Fruit fly (Drosophila melanogaster): ENCODE data around the gene CG3345.

CG3345 gene

DNA sequence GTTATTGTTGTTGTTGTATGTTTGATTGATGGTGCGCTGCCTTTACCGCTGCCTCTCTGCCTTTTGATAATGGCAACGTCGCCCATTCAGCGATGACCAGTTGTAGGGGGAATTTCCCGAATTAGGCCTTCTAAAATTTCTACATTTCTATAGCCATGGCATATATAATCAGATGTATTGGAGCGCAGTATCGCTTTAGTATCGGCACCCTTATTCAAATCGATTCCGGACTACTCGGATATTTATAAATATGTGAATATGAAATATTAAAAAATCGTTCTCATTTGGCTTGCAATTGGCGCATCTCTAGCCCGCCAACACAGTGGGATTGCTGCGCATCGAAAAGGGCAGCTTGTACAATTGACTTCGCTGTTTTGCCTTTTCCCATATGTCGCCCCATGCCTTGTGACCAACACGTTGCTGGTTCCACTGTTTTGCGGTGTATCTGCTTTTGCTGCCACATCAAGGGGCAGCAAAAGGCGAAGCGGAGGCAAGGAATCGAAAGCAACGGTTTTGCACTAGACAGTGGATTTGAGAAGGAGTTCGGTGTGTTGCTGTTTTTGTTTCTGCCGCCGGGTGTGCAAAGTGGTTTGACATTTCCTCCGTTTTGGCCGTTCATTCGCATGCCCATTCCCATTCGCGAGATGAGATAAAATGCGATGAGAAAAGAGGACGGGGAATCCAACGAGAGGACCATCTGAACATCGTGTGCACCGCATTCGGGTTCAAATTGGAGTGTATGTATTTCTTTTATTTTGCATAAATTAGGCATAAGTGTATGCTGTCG, 44.1 kb upstream of the CG3345 start (continued):
- no peak for TF ChIP-seq Camta (GFP tag; optimal IDR thresholded peaks at IDR 0.05)
- peak; percentile 52 for TF ChIP-seq sug (tag; optimal IDR thresholded peaks at IDR 0.05)
- TF ChIP-seq CG12071 (GFP tag; optimal IDR thresholded peaks at IDR 0.05), result no peak
- TF ChIP-seq CG10147 (GFP tag; optimal IDR thresholded peaks at IDR 0.05), result no peak
- no peak for TF ChIP-seq trem (tag; optimal IDR thresholded peaks at IDR 0.05)
- peak; percentile 16 for TF ChIP-seq da (GFP tag; optimal IDR thresholded peaks at IDR 0.05)
- peak; percentile 37 for TF ChIP-seq B-H2 (GFP tag; optimal IDR thresholded peaks at IDR 0.05)
- 0 out of 3 replicates have a peak, but pooled peaks have one; percentile 13 for TF ChIP-seq CG2889 (GFP tag; IDR thresholded peaks at IDR 0.05)
- peak; percentile 38 for TF ChIP-seq Bdp1 (GFP tag; optimal IDR thresholded peaks at IDR 0.05)
- peak; percentile 4 for TF ChIP-seq Atf-2 (GFP tag; optimal IDR thresholded peaks at IDR 0.05)
- no peak for TF ChIP-seq CG33557 (GFP tag; optimal IDR thresholded peaks at IDR 0.05)
- peak; percentile 68 for TF ChIP-seq cwo (GFP tag; optimal IDR thresholded peaks at IDR 0.05)
- TF ChIP-seq CG18619 (GFP tag; optimal IDR thresholded peaks at IDR 0.05), result peak; percentile 71
- no peak for TF ChIP-seq abd-A (tag; optimal IDR thresholded peaks at IDR 0.05)
- no peak; the same call in 2 of the 3 replicates for TF ChIP-seq CG34422 (GFP tag; IDR thresholded peaks at IDR 0.05)
- TF ChIP-seq Dek (tag; optimal IDR thresholded peaks at IDR 0.05), result peak; percentile 57
- peak; percentile 56 for TF ChIP-seq CG32767 (GFP tag; IDR thresholded peaks at IDR 0.05)
- 0 out of 2 replicates have a peak, but pooled peaks have one; percentile 19 for TF ChIP-seq CG7372 (GFP tag; IDR thresholded peaks at IDR 0.05)
- TF ChIP-seq CG12299 (tag; optimal IDR thresholded peaks at IDR 0.05), result peak; percentile 27
- peak; percentile 8 for TF ChIP-seq slp2 (GFP tag; optimal IDR thresholded peaks at IDR 0.05)
- no peak for TF ChIP-seq sens-2 (GFP tag; IDR thresholded peaks at IDR 0.05)
- peak; percentile 77 for TF ChIP-seq Deaf1 (tag; optimal IDR thresholded peaks at IDR 0.05)
- peak; percentile 70 for TF ChIP-seq CG9727 (GFP tag; optimal IDR thresholded peaks at IDR 0.05)
- no peak; the same call in none of the 2 replicates for TF ChIP-seq lmd (GFP tag; IDR thresholded peaks at IDR 0.05)
- TF ChIP-seq CG13624 (GFP tag; optimal IDR thresholded peaks at IDR 0.05), result peak; percentile 32
- TF ChIP-seq Gug (GFP tag; IDR thresholded peaks at IDR 0.05), result peak; percentile 82
- TF ChIP-seq pros (GFP tag; optimal IDR thresholded peaks at IDR 0.05), result no peak
- no peak for TF ChIP-seq bigmax (GFP tag; optimal IDR thresholded peaks at IDR 0.05)
- peak; percentile 27 for TF ChIP-seq CG7786 (GFP tag; optimal IDR thresholded peaks at IDR 0.05)
- no peak for TF ChIP-seq sc (optimal IDR thresholded peaks at IDR 0.05)
- no peak for TF ChIP-seq sc (GFP tag; optimal IDR thresholded peaks at IDR 0.05)
- TF ChIP-seq Nf-YA (GFP tag; IDR thresholded peaks at IDR 0.05), result 0 out of 2 replicates have a peak, but pooled peaks have one; percentile 22
- TF ChIP-seq nerfin-1 (tag; optimal IDR thresholded peaks at IDR 0.05), result peak; percentile 17
- TF ChIP-seq gt (GFP tag; IDR thresholded peaks at IDR 0.05), result no peak
- TF ChIP-seq sna (GFP tag; IDR thresholded peaks at IDR 0.05; ENCODE audit: partially characterized antibody), result no peak
- peak; percentile 19 for TF ChIP-seq CG16815 (GFP tag; optimal IDR thresholded peaks at IDR 0.05)
- TF ChIP-seq Sox100B (GFP tag; optimal IDR thresholded peaks at IDR 0.05), result peak; percentile 53
- no peak for TF ChIP-seq Kr (GFP tag; optimal IDR thresholded peaks at IDR 0.05)
- peak; percentile 48 for TF ChIP-seq org-1 (GFP tag; optimal IDR thresholded peaks at IDR 0.05)
- TF ChIP-seq Dbx (GFP tag; IDR thresholded peaks at IDR 0.05), result peak; percentile 52; the same call in 1 of the 3 replicates
- peak; percentile 54 for TF ChIP-seq CG17568 (GFP tag; optimal IDR thresholded peaks at IDR 0.05)
- no peak for TF ChIP-seq CG7745 (tag; optimal IDR thresholded peaks at IDR 0.05)
- TF ChIP-seq CG16863 (GFP tag; optimal IDR thresholded peaks at IDR 0.05), result peak; percentile 40
- TF ChIP-seq jing (GFP tag; optimal IDR thresholded peaks at IDR 0.05), result peak; percentile 32
- no peak for TF ChIP-seq Sin3A (optimal IDR thresholded peaks at IDR 0.05)
- no peak for TF ChIP-seq CG14965 (GFP tag; optimal IDR thresholded peaks at IDR 0.05; ENCODE audit: borderline replicate concordance)
- TF ChIP-seq CG12155 (GFP tag; optimal IDR thresholded peaks at IDR 0.05), result peak; percentile 30
- TF ChIP-seq vfl (GFP tag; optimal IDR thresholded peaks at IDR 0.05), result peak; percentile 16
- no peak for TF ChIP-seq toy (GFP tag; IDR thresholded peaks at IDR 0.05)
- TF ChIP-seq ssp (GFP tag; IDR thresholded peaks at IDR 0.05), result peak; percentile 32; the same call in 1 of the 2 replicates
